Worm (Caenorhabditis elegans) whole organism, young adult: Measurements from ENCODE around the gene K10H10.6.

Experiments
- B0336.3 ChIP-seq: fragments of 200-800 bp; sonication (Bioruptor generic); IDR thresholded peaks from 2 replicates; pipeline ENCODE4 v1.3.6; 2022; ENCODE audit warnings: missing genetic modification characterization, missing compliant biosample characterization
- C17E4.6 ChIP-seq: fragments of 200-800 bp; sonication (Bioruptor generic); IDR thresholded peaks from 2 replicates; pipeline ENCODE4 v1.3.6; 2022; ENCODE audit warnings: missing genetic modification reagents, missing genetic modification characterization, missing compliant biosample characterization
- F22D6.2 ChIP-seq: sonication (generic microtip); optimal IDR thresholded peaks from 2 replicates; lab custom pipeline; 2016; ENCODE audit warnings: mild to moderate bottlenecking, missing genetic modification characterization, missing compliant biosample characterization
- F33H1.4 ChIP-seq: fragments of 200-800 bp; sonication (Bioruptor generic); IDR thresholded peaks from 2 replicates; pipeline ENCODE4 v1.3.6; 2022; ENCODE audit warnings: missing genetic modification reagents, missing genetic modification characterization, missing compliant biosample characterization
- F57A8.1 ChIP-seq: fragments of 200-800 bp; sonication (Bioruptor generic); optimal IDR thresholded peaks from 2 replicates; lab custom pipeline; 2018; ENCODE audit warnings: mild to moderate bottlenecking, missing genetic modification characterization, moderate library complexity, missing compliant biosample characterization
- F57C9.4 ChIP-seq: sonication (generic microtip); optimal IDR thresholded peaks from 2 replicates; lab custom pipeline; 2017; ENCODE audit warnings: mild to moderate bottlenecking, missing genetic modification characterization, missing compliant biosample characterization
- Y53G8AR.9 ChIP-seq: fragments of 200-800 bp; sonication (Bioruptor generic); conservative IDR thresholded peaks from 2 replicates; pipeline ENCODE4 v1.3.6; 2022; ENCODE audit warnings: missing genetic modification reagents, missing genetic modification characterization, missing compliant biosample characterization
- Y56A3A.18 ChIP-seq: fragments of 200-800 bp; sonication (Bioruptor generic); IDR thresholded peaks from 2 replicates; pipeline ENCODE4 v1.3.6; 2022; ENCODE audit warnings: missing genetic modification reagents, missing genetic modification characterization, missing compliant biosample characterization
- Y67H2A.10 ChIP-seq: fragments of 200-800 bp; sonication (Bioruptor generic); conservative IDR thresholded peaks from 2 replicates; pipeline ENCODE4 v1.3.6; 2022; ENCODE audit warnings: missing genetic modification reagents, missing genetic modification characterization, missing compliant biosample characterization
- ZK185.1 ChIP-seq: sonication (generic microtip); optimal IDR thresholded peaks from 2 replicates; lab custom pipeline; 2016; ENCODE audit warnings: mild to moderate bottlenecking, missing genetic modification characterization, missing compliant biosample characterization; ENCODE audit not compliant: poor library complexity, severe bottlenecking
- aptf-2 ChIP-seq: fragments of 200-800 bp; sonication (Bioruptor generic); conservative IDR thresholded peaks from 2 replicates; pipeline ENCODE4 v1.3.6; 2022; ENCODE audit warnings: missing genetic modification reagents, missing genetic modification characterization, missing compliant biosample characterization
- aptf-3 ChIP-seq: fragments of 200-800 bp; sonication (Bioruptor generic); IDR thresholded peaks from 2 replicates; pipeline ENCODE4 v1.3.6; 2022; ENCODE audit warnings: missing genetic modification characterization, missing compliant biosample characterization
- atf-7 ChIP-seq: sonication (generic microtip); optimal IDR thresholded peaks from 2 replicates; lab custom pipeline; 2017; ENCODE audit warnings: mild to moderate bottlenecking, missing genetic modification characterization, missing compliant biosample characterization
- attf-6 ChIP-seq: fragments of 200-800 bp; sonication (Bioruptor generic); IDR thresholded peaks from 2 replicates; pipeline ENCODE4 v1.3.6; 2022; ENCODE audit warnings: missing genetic modification reagents, missing genetic modification characterization, missing compliant biosample characterization
- bed-2 ChIP-seq: fragments of 200-800 bp; sonication (Bioruptor generic); IDR thresholded peaks from 2 replicates; pipeline ENCODE4 v1.3.6; 2022; ENCODE audit warnings: missing genetic modification reagents, missing genetic modification characterization, missing compliant biosample characterization
- ccch-3 ChIP-seq: fragments of 200-800 bp; sonication (Bioruptor generic); optimal IDR thresholded peaks from 2 replicates; lab custom pipeline; 2018; ENCODE audit warnings: mild to moderate bottlenecking, missing genetic modification characterization, missing compliant biosample characterization
- cebp-1 ChIP-seq, 2 experiments: fragments of 200-800 bp in 1 of 2; sonication (Bioruptor generic) in 1 of 2; sonication (generic microtip) in 1 of 2; IDR thresholded peaks in 1 of 2; optimal IDR thresholded peaks in 1 of 2; 2 replicates each; pipeline versions ENCODE4 v1.3.6 to Lab custom; 2017 to 2022; ENCODE audit warnings: missing compliant biosample characterization in 2 of 2, missing genetic modification characterization in 2 of 2, mild to moderate bottlenecking in 1 of 2, missing genetic modification reagents in 1 of 2, moderate library complexity in 1 of 2
- ceh-27 ChIP-seq: fragments of 200-800 bp; sonication (Bioruptor generic); optimal IDR thresholded peaks from 2 replicates; lab custom pipeline; 2018; ENCODE audit warnings: mild to moderate bottlenecking, missing genetic modification characterization, moderate library complexity, missing compliant biosample characterization
- ceh-58 ChIP-seq: fragments of 200-800 bp; sonication (Bioruptor generic); IDR thresholded peaks from 2 replicates; pipeline ENCODE4 v1.3.6; 2022; ENCODE audit warnings: missing genetic modification characterization, missing compliant biosample characterization
- fkh-3 ChIP-seq: sonication (generic microtip); optimal IDR thresholded peaks from 2 replicates; lab custom pipeline; 2016; ENCODE audit warnings: mild to moderate bottlenecking, missing genetic modification characterization, missing compliant biosample characterization
- hlh-12 ChIP-seq: sonication (generic microtip); optimal IDR thresholded peaks from 2 replicates; lab custom pipeline; 2016; ENCODE audit warnings: missing genetic modification characterization, missing compliant biosample characterization
- nfyb-1 ChIP-seq: fragments of 200-800 bp; sonication (Bioruptor generic); IDR thresholded peaks from 2 replicates; pipeline ENCODE4 v1.3.6; 2022; ENCODE audit warnings: missing genetic modification reagents, missing genetic modification characterization, missing compliant biosample characterization
- nhr-27 ChIP-seq: fragments of 200-800 bp; sonication (Bioruptor generic); optimal IDR thresholded peaks from 2 replicates; lab custom pipeline; 2018; ENCODE audit warnings: mild to moderate bottlenecking, missing genetic modification characterization, moderate library complexity, missing compliant biosample characterization
- nhr-90 ChIP-seq: sonication (generic microtip); optimal IDR thresholded peaks from 2 replicates; lab custom pipeline; 2016; ENCODE audit warnings: missing genotype, mild to moderate bottlenecking, missing genetic modification characterization, missing compliant biosample characterization
- sdz-38 ChIP-seq: sonication (generic microtip); optimal IDR thresholded peaks from 2 replicates; lab custom pipeline; 2016; ENCODE audit warnings: missing genotype, missing genetic modification characterization, missing compliant biosample characterization
- sea-2 ChIP-seq: fragments of 200-800 bp; sonication (Bioruptor generic); IDR thresholded peaks from 2 replicates; pipeline ENCODE4 v1.3.6; 2022; ENCODE audit warnings: missing genetic modification characterization, missing compliant biosample characterization
- snpc-1.3 ChIP-seq: sonication (generic microtip); optimal IDR thresholded peaks from 2 replicates; lab custom pipeline; 2017; ENCODE audit warnings: missing genetic modification characterization, mild to moderate bottlenecking, missing compliant biosample characterization, antibody characterized with exemption, moderate library complexity, missing genotype, missing genetic modification reagents; ENCODE audit not compliant: insufficient read depth
- sptf-2 ChIP-seq: fragments of 200-800 bp; sonication (Bioruptor generic); optimal IDR thresholded peaks from 2 replicates; lab custom pipeline; 2018; ENCODE audit warnings: mild to moderate bottlenecking, missing genetic modification characterization, missing compliant biosample characterization
- tbp1 ChIP-seq: fragments of 200-800 bp; sonication (Bioruptor generic); optimal IDR thresholded peaks from 2 replicates; lab custom pipeline; 2018; ENCODE audit warnings: mild to moderate bottlenecking, missing genetic modification characterization, missing compliant biosample characterization
- ztf-3 ChIP-seq: fragments of 200-800 bp; sonication (Bioruptor generic); optimal IDR thresholded peaks from 2 replicates; lab custom pipeline; 2018; ENCODE audit warnings: mild to moderate bottlenecking, missing genetic modification characterization, missing compliant biosample characterization

K10H10.6 gene

ce11 chrII:14496809-14497208 lies 6.3 kb upstream of the K10H10.6 start (continued):
- peak; percentile 54 for TF ChIP-seq F33H1.4 (GFP tag; lab: Robert Waterston, UW)
- TF ChIP-seq, all 124 proteins: peak for 107

ce11 chrII:14497848-14498247 lies 5.2 kb upstream of the K10H10.6 start, which contains the start of gene dhs-8:
TSS of gene dhs-8 (plus strand) at chrII:14498026.
- TF ChIP-seq cebp-1 (GFP tag; IDR thresholded peaks at IDR 0.05; lab: Robert Waterston, UW) = no peak
- no peak for TF ChIP-seq cebp-1 (tag; optimal IDR thresholded peaks at IDR 0.05; lab: Kevin White, UChicago)
- TF ChIP-seq ZK185.1 (tag; lab: Kevin White, UChicago) = no peak
- no peak for TF ChIP-seq ztf-3 (GFP tag; lab: Kevin White, UChicago)
- no peak for TF ChIP-seq C17E4.6 (GFP tag; lab: Robert Waterston, UW)
- no peak for TF ChIP-seq atf-7 (tag; lab: Kevin White, UChicago)
- TF ChIP-seq nhr-27 = no peak
- no peak for TF ChIP-seq nhr-90
- TF ChIP-seq snpc-1.3 (tag; lab: Kevin White, UChicago) = no peak
- TF ChIP-seq B0336.3 (GFP tag; lab: Robert Waterston, UW) = no peak

ce11 chrII:14500122-14500521 lies 3.0 kb upstream of the K10H10.6 start, which contains the start of gene K10H10.4:
TSS of gene K10H10.4 (plus strand) at chrII:14500422.
- TF ChIP-seq tbp1 (GFP tag; lab: Kevin White, UChicago) (no peak), Y67H2A.10 (GFP tag; lab: Robert Waterston, UW) (no peak), aptf-2 (GFP tag; lab: Robert Waterston, UW) (no peak), F57C9.4 (tag; lab: Kevin White, UChicago) (no peak), ccch-3 (GFP tag; lab: Kevin White, UChicago) (no peak), F57A8.1 (GFP tag; lab: Kevin White, UChicago) (no peak), F33H1.4 (GFP tag; lab: Robert Waterston, UW) (no peak)

ce11 chrII:14501447-14501846 lies 1.6 kb upstream of the K10H10.6 start, which contains the start of gene K10H10.5:
TSS of gene K10H10.5 (plus strand) at chrII:14501747.
- TF ChIP-seq Y56A3A.18 (no peak), sea-2 (GFP tag; lab: Robert Waterston, UW) (no peak), sptf-2 (no peak), cebp-1 (GFP tag; IDR thresholded peaks at IDR 0.05; lab: Robert Waterston, UW) (no peak), cebp-1 (tag; optimal IDR thresholded peaks at IDR 0.05; lab: Kevin White, UChicago) (no peak), aptf-3 (no peak), Y53G8AR.9 (GFP tag; lab: Robert Waterston, UW) (no peak), F22D6.2 (tag; lab: Kevin White, UChicago) (no peak), nfyb-1 (no peak), ceh-27 (GFP tag; lab: Kevin White, UChicago) (no peak), sdz-38 (tag; lab: Kevin White, UChicago) (no peak), ceh-58 (GFP tag; lab: Robert Waterston, UW) (no peak)

- TF ChIP-seq bed-2 (GFP tag; lab: Robert Waterston, UW) (no peak), attf-6 (GFP tag; lab: Robert Waterston, UW) (no peak), fkh-3 (tag; lab: Kevin White, UChicago) (no peak)
- TF ChIP-seq, all 124 proteins: peak for 0
Measured at ce11 chrII:14506245-14506644, 3.1 kb downstream of the K10H10.6 start, which contains the start of gene K10H10.12. TSS of gene K10H10.12 (minus strand) at chrII:14506345.

- TF ChIP-seq hlh-12 (tag; lab: Kevin White, UChicago) = no peak
- TF ChIP-seq, all 124 proteins: peak for 0
Measured at ce11 chrII:14507563-14507962, 4.5 kb downstream of the K10H10.6 start, which contains the start of the genes K10H10.7 and K10H10.10. TSS of gene K10H10.7 (minus strand) at chrII:14507663. TSS of gene K10H10.10 (plus strand) at chrII:14507766.
